Worm (Caenorhabditis elegans) whole organism, midembryonic: ENCODE measurements around the gene Y57G7A.2.

Experiments
- T22C8.4 ChIP-seq: fragments of 200-800 bp; sonication (Bioruptor generic); IDR thresholded peaks from 2 replicates; pipeline ENCODE4 v1.3.6; 2022; ENCODE audit warnings: missing genetic modification characterization, missing compliant biosample characterization
- cog-1 ChIP-seq: sonication (generic microtip); optimal IDR thresholded peaks from 2 replicates; lab custom pipeline; 2016; ENCODE audit warnings: missing genetic modification characterization, missing compliant biosample characterization
- flt-1 ChIP-seq: fragments of 200-800 bp; sonication (Bioruptor generic); IDR thresholded peaks from 2 replicates; pipeline ENCODE4 v1.3.6; 2022; ENCODE audit warnings: missing genetic modification characterization, missing compliant biosample characterization
- klf-2 ChIP-seq: fragments of 200-800 bp; sonication (Bioruptor generic); conservative IDR thresholded peaks from 2 replicates; pipeline ENCODE4 v1.3.6; 2022; ENCODE audit warnings: missing genetic modification reagents, missing genetic modification characterization, missing compliant biosample characterization
- med-1 ChIP-seq: sonication (generic microtip); optimal IDR thresholded peaks from 2 replicates; lab custom pipeline; 2017; ENCODE audit warnings: missing genetic modification characterization, mild to moderate bottlenecking, missing compliant biosample characterization, antibody characterized with exemption, missing genetic modification reagents; ENCODE audit not compliant: insufficient read depth
- ref-1 ChIP-seq: fragments of 200-800 bp; sonication (Bioruptor generic); conservative IDR thresholded peaks from 2 replicates; pipeline ENCODE4 v1.3.6; 2022; ENCODE audit warnings: missing genetic modification reagents, missing genetic modification characterization, missing compliant biosample characterization
- tab-1 ChIP-seq: fragments of 200-800 bp; sonication (Bioruptor generic); IDR thresholded peaks from 2 replicates; pipeline ENCODE4 v1.3.6; 2022; ENCODE audit warnings: missing genetic modification characterization, missing compliant biosample characterization
- ztf-23 ChIP-seq: fragments of 200-800 bp; sonication (Bioruptor generic); IDR thresholded peaks from 2 replicates; pipeline ENCODE4 v1.3.6; 2022; ENCODE audit warnings: missing genetic modification reagents, missing genetic modification characterization, missing compliant biosample characterization
- ztf-29 ChIP-seq: fragments of 200-800 bp; sonication (Bioruptor generic); IDR thresholded peaks from 2 replicates; pipeline ENCODE4 v1.3.6; 2022; ENCODE audit warnings: missing genetic modification reagents, missing genetic modification characterization, missing compliant biosample characterization

Gene Y57G7A.2

DNA sequence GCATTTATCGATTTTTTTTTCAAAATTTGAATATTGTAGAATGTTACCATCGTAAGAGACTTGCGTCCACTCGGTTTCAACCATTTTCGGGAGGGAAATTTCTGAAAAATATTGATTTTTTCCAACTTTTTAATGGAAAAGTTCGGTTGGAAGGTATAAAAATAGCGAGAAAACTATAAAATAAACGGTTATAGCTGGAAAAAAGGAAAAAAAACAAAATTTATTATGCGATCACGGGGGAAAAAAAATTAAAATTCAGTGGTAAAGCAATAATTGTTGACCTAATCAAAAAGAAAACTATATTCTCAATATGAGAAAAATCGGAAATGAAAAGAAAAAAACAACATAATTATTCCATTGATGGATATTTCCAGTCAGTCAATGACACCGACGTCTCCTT is 10.2 kb downstream of the Y57G7A.2 start, which contains the start of gene emc-2:
Gene emc-2, minus strand, starts transcription at position 101 of the 400 bp plus-strand sequence.
- 0 out of 2 replicates have a peak, but pooled peaks have one; percentile 32 for TF ChIP-seq T22C8.4 (GFP tag; lab: Robert Waterston, UW)
- no peak for TF ChIP-seq ztf-23 (GFP tag; lab: Robert Waterston, UW)

DNA sequence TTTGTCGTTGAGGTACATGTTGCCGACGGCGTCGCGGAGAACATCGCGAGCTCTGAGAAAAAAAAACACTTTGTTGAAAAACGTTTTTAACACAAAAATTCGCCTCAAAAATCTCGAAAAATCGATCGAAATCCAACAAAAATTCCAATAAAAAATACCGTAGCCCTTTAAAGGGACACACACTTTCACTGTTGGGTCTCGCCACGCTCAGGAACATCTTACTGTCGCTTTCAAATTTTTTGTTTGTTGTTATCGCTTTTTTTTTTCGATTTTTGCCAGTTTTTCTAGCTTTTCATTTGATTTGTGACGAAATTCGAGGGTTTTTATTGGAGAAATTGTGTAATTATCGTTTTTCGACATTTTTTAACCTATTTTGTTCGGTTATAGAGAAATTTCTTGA is 10.7 kb downstream of the Y57G7A.2 start:
- TF ChIP-seq T22C8.4 (GFP tag; lab: Robert Waterston, UW) (no peak), med-1 (GFP tag; lab: Kevin White, UChicago) (no peak), cog-1 (no peak), ztf-23 (GFP tag; lab: Robert Waterston, UW) (no peak), ref-1 (no peak), ztf-29 (GFP tag; lab: Robert Waterston, UW) (no peak), flt-1 (GFP tag; lab: Robert Waterston, UW) (no peak), klf-2 (no peak), tab-1 (no peak)

ce11 chrII:1309892-1310516 is 14.1 kb downstream of the Y57G7A.2 start, which contains the start of the genes alh-6 and fcho-1:
alh-6 (minus strand) TSS chrII:1310133.
fcho-1 (plus strand) TSS chrII:1310515.
- no peak for TF ChIP-seq T22C8.4 (GFP tag; lab: Robert Waterston, UW)
- no peak for TF ChIP-seq klf-2
- no peak for TF ChIP-seq med-1 (GFP tag; lab: Kevin White, UChicago)
- TF ChIP-seq flt-1 (GFP tag; lab: Robert Waterston, UW) = no peak
- no peak for TF ChIP-seq ztf-29 (GFP tag; lab: Robert Waterston, UW)
- no peak for TF ChIP-seq ztf-23 (GFP tag; lab: Robert Waterston, UW)
- TF ChIP-seq cog-1 = no peak

ce11 chrII:1315245-1315644 is 19.4 kb downstream of the Y57G7A.2 start:
- TF ChIP-seq tab-1 (no peak), ref-1 (no peak), ztf-23 (GFP tag; lab: Robert Waterston, UW) (no peak), ztf-29 (GFP tag; lab: Robert Waterston, UW) (no peak), klf-2 (no peak), med-1 (GFP tag; lab: Kevin White, UChicago) (no peak)

- TF ChIP-seq T22C8.4 (GFP tag; lab: Robert Waterston, UW) (peak; percentile 69), cog-1 (peak; percentile 80), flt-1 (GFP tag; lab: Robert Waterston, UW) (peak; percentile 86), klf-2 (peak; percentile 47; the same call in 1 of the 2 replicates), med-1 (GFP tag; lab: Kevin White, UChicago) (no peak), ztf-29 (GFP tag; lab: Robert Waterston, UW) (0 out of 2 replicates have a peak, but pooled peaks have one; percentile 16), tab-1 (peak; percentile 69; the same call in 1 of the 2 replicates), ztf-23 (GFP tag; lab: Robert Waterston, UW) (peak; percentile 92), ref-1 (0 out of 2 replicates have a peak, but pooled peaks have one; percentile 19)
Observed at ce11 chrII:1320412-1320811, 24.5 kb downstream of the Y57G7A.2 start.

- TF ChIP-seq ztf-29 (GFP tag; lab: Robert Waterston, UW) (no peak), ztf-23 (GFP tag; lab: Robert Waterston, UW) (no peak), flt-1 (GFP tag; lab: Robert Waterston, UW) (no peak), tab-1 (no peak), T22C8.4 (GFP tag; lab: Robert Waterston, UW) (peak; percentile 53; the same call in 1 of the 2 replicates)
Observed at ce11 chrII:1320987-1321807, 25.3 kb downstream of the Y57G7A.2 start, which contains the start of gene vig-1. vig-1 (plus strand) TSS chrII:1321037.

- TF ChIP-seq klf-2 (no peak), tab-1 (no peak), ref-1 (no peak), cog-1 (no peak)
Observed at ce11 chrII:1322283-1323173, 26.7 kb downstream of the Y57G7A.2 start.

- TF ChIP-seq tab-1 (no peak), med-1 (GFP tag; lab: Kevin White, UChicago) (no peak), flt-1 (GFP tag; lab: Robert Waterston, UW) (no peak), ztf-29 (GFP tag; lab: Robert Waterston, UW) (no peak), ref-1 (no peak), ztf-23 (GFP tag; lab: Robert Waterston, UW) (no peak), klf-2 (no peak), cog-1 (no peak), T22C8.4 (GFP tag; lab: Robert Waterston, UW) (no peak)
Observed at ce11 chrII:1323190-1323651, 27.3 kb downstream of the Y57G7A.2 start.

- no peak for TF ChIP-seq tab-1
- TF ChIP-seq klf-2 = no peak
- TF ChIP-seq med-1 (GFP tag; lab: Kevin White, UChicago) = no peak
- no peak for TF ChIP-seq cog-1
- TF ChIP-seq ztf-29 (GFP tag; lab: Robert Waterston, UW) = no peak
- TF ChIP-seq ztf-23 (GFP tag; lab: Robert Waterston, UW) = no peak
- no peak for TF ChIP-seq flt-1 (GFP tag; lab: Robert Waterston, UW)
Observed at ce11 chrII:1324017-1324416, 28.1 kb downstream of the Y57G7A.2 start.
